Fruit fly (Drosophila melanogaster) whole organism, embryonic: ENCODE results near the gene CG45307.
A peak's percentile ranks its signal among the peaks of the same experiment; 100 is the strongest.

Experiments
- Abd-B ChIP-seq: fragments of 200-800 bp; sonication (Bioruptor generic); optimal IDR thresholded peaks from 2 replicates; lab custom pipeline; 2018; ENCODE audit warnings: missing biosample characterization, mild to moderate bottlenecking, missing genetic modification characterization, moderate library complexity
- Atf-2 ChIP-seq: fragments of 200-800 bp; sonication (Bioruptor generic); optimal IDR thresholded peaks from 2 replicates; lab custom pipeline; 2016; ENCODE audit warnings: missing biosample characterization, missing genetic modification characterization
- Awh ChIP-seq: fragments of 200-800 bp; sonication (Bioruptor generic); IDR thresholded peaks from 2 replicates; pipeline ENCODE4, ENCODE4 v1.3.6; 2022; ENCODE audit warnings: missing biosample characterization, missing genetic modification characterization
- Blimp-1 ChIP-seq: fragments of 200-800 bp; sonication (Bioruptor generic); optimal IDR thresholded peaks from 3 replicates; lab custom pipeline; 2018; ENCODE audit warnings: missing biosample characterization, missing genetic modification characterization, mild to moderate bottlenecking, moderate library complexity, missing genetic modification reagents
- CG10462 ChIP-seq: fragments of 200-800 bp; sonication (Bioruptor generic); optimal IDR thresholded peaks from 2 replicates; lab custom pipeline; 2016; ENCODE audit warnings: missing biosample characterization, missing genetic modification characterization
- CG11247 ChIP-seq: fragments of 200-800 bp; sonication (Bioruptor generic); IDR thresholded peaks from 2 replicates; pipeline ENCODE4 v1.3.6; 2022; ENCODE audit warnings: missing biosample characterization, missing genetic modification characterization
- CG11696 ChIP-seq: fragments of 200-800 bp; sonication (Bioruptor generic); IDR thresholded peaks from 2 replicates; pipeline ENCODE4 v1.3.6; 2022; ENCODE audit warnings: missing biosample characterization, missing genetic modification characterization
- CG12659 ChIP-seq: fragments of 200-800 bp; sonication (Bioruptor generic); optimal IDR thresholded peaks from 3 replicates; lab custom pipeline; 2017; ENCODE audit warnings: mild to moderate bottlenecking, missing biosample characterization, missing genetic modification reagents, missing genetic modification characterization
- CG12769 ChIP-seq: fragments of 200-800 bp; sonication (Bioruptor generic); optimal IDR thresholded peaks from 2 replicates; lab custom pipeline; 2019; ENCODE audit warnings: missing biosample characterization, mild to moderate bottlenecking, missing genetic modification characterization, moderate library complexity
- CG12942 ChIP-seq: fragments of 200-800 bp; sonication (Bioruptor generic); optimal IDR thresholded peaks from 3 replicates; lab custom pipeline; 2016; ENCODE audit warnings: missing biosample characterization, missing genetic modification characterization
- CG14050 ChIP-seq: fragments of 200-800 bp; sonication (Bioruptor generic); IDR thresholded peaks from 3 replicates; pipeline ENCODE4 v1.3.6; 2022; ENCODE audit warnings: missing biosample characterization, missing genetic modification characterization
- CG14441 ChIP-seq: fragments of 200-800 bp; sonication (Bioruptor generic); IDR thresholded peaks from 2 replicates; pipeline ENCODE4 v1.3.6; 2022; ENCODE audit warnings: missing biosample characterization, missing genetic modification characterization
- CG15011 ChIP-seq: fragments of 200-800 bp; sonication (Bioruptor generic); optimal IDR thresholded peaks from 3 replicates; lab custom pipeline; 2018; ENCODE audit warnings: missing biosample characterization, mild to moderate bottlenecking, missing genetic modification characterization
- CG16779 ChIP-seq: fragments of 200-800 bp; sonication (Bioruptor generic); IDR thresholded peaks from 2 replicates; pipeline ENCODE4 v1.3.6; 2022; ENCODE audit warnings: missing biosample characterization, missing genetic modification characterization
- CG30020 ChIP-seq: fragments of 200-800 bp; optimal IDR thresholded peaks from 2 replicates; lab custom pipeline; 2019; ENCODE audit warnings: missing biosample characterization, mild to moderate bottlenecking, missing genetic modification characterization, moderate library complexity
- CG3407 ChIP-seq: fragments of 200-800 bp; sonication (Bioruptor generic); optimal IDR thresholded peaks from 2 replicates; lab custom pipeline; 2018; ENCODE audit warnings: missing biosample characterization, mild to moderate bottlenecking, missing genetic modification characterization
- CG4282 ChIP-seq: fragments of 200-800 bp; sonication (Bioruptor generic); optimal IDR thresholded peaks from 2 replicates; lab custom pipeline; 2016; ENCODE audit warnings: missing biosample characterization, missing genetic modification characterization
- CG4707 ChIP-seq: fragments of 200-800 bp; sonication (Bioruptor generic); optimal IDR thresholded peaks from 2 replicates; lab custom pipeline; 2018; ENCODE audit warnings: missing biosample characterization, mild to moderate bottlenecking, missing genetic modification characterization, moderate library complexity
- CG4854 ChIP-seq: fragments of 200-800 bp; sonication (Bioruptor generic); optimal IDR thresholded peaks from 2 replicates; lab custom pipeline; 2016; ENCODE audit warnings: missing biosample characterization, missing genetic modification characterization, inconsistent platforms
- CG7839 ChIP-seq: fragments of 200-800 bp; sonication (Bioruptor generic); optimal IDR thresholded peaks from 3 replicates; lab custom pipeline; 2018; ENCODE audit warnings: missing biosample characterization, mild to moderate bottlenecking, missing genetic modification characterization, moderate library complexity
- CG7928 ChIP-seq: fragments of 200-800 bp; sonication (Bioruptor generic); optimal IDR thresholded peaks from 2 replicates; lab custom pipeline; 2017; ENCODE audit warnings: missing biosample characterization, mild to moderate bottlenecking, missing genetic modification characterization
- CG7963 ChIP-seq: fragments of 200-800 bp; sonication (Bioruptor generic); IDR thresholded peaks from 3 replicates; pipeline ENCODE4 v1.3.6; 2022; ENCODE audit warnings: missing biosample characterization, missing genetic modification characterization; ENCODE audit not compliant: partially characterized antibody
- CG8281 ChIP-seq: fragments of 200-800 bp; sonication (Bioruptor generic); optimal IDR thresholded peaks from 2 replicates; lab custom pipeline; 2018; ENCODE audit warnings: missing biosample characterization, mild to moderate bottlenecking, missing genetic modification characterization, moderate library complexity
- D19B ChIP-seq: fragments of 200-800 bp; sonication (Bioruptor generic); optimal IDR thresholded peaks from 2 replicates; lab custom pipeline; 2017; ENCODE audit warnings: missing biosample characterization, mild to moderate bottlenecking, missing genetic modification characterization
- ERR ChIP-seq: fragments of 200-800 bp; sonication (Bioruptor generic); optimal IDR thresholded peaks from 2 replicates; lab custom pipeline; 2016; ENCODE audit warnings: missing biosample characterization, missing genetic modification characterization
- Ets65A ChIP-seq: fragments of 200-800 bp; sonication (Bioruptor generic); peaks from one replicate; lab custom pipeline; 2016; ENCODE audit warnings: missing biosample characterization, missing genetic modification characterization
- H15 ChIP-seq: fragments of 200-800 bp; sonication (Bioruptor generic); IDR thresholded peaks from 3 replicates; pipeline ENCODE4 v1.3.6; 2022; ENCODE audit warnings: missing biosample characterization, missing genetic modification characterization
- HLH3B ChIP-seq: fragments of 200-800 bp; sonication (Bioruptor generic); IDR thresholded peaks from 2 replicates; pipeline ENCODE4 v1.3.6; 2022; ENCODE audit warnings: missing biosample characterization, missing genetic modification characterization
- Hey ChIP-seq: fragments of 200-800 bp; sonication (Bioruptor generic); optimal IDR thresholded peaks from 3 replicates; lab custom pipeline; 2018; ENCODE audit warnings: missing biosample characterization, mild to moderate bottlenecking, missing genetic modification characterization
- NK7.1 ChIP-seq: fragments of 200-800 bp; sonication (Bioruptor generic); optimal IDR thresholded peaks from 3 replicates; lab custom pipeline; 2016; ENCODE audit warnings: missing biosample characterization, missing genetic modification characterization
- Nf-YA ChIP-seq: fragments of 200-800 bp; sonication (Bioruptor generic); IDR thresholded peaks from 2 replicates; pipeline ENCODE4 v1.3.6; 2022; ENCODE audit warnings: missing biosample characterization, missing genetic modification characterization
- Sox102F ChIP-seq: fragments of 200-800 bp; sonication (Bioruptor generic); optimal IDR thresholded peaks from 2 replicates; lab custom pipeline; 2018; ENCODE audit warnings: missing biosample characterization, mild to moderate bottlenecking, missing genetic modification characterization, moderate library complexity
- Sry-β ChIP-seq: fragments of 200-800 bp; sonication (Bioruptor generic); optimal IDR thresholded peaks from 2 replicates; lab custom pipeline; 2018; ENCODE audit warnings: missing biosample characterization, mild to moderate bottlenecking, missing genetic modification characterization, moderate library complexity
- az2 ChIP-seq: fragments of 200-800 bp; sonication (Bioruptor generic); optimal IDR thresholded peaks from 3 replicates; lab custom pipeline; 2016; ENCODE audit warnings: missing biosample characterization, missing genetic modification characterization
- chm ChIP-seq: fragments of 200-800 bp; sonication (Bioruptor generic); IDR thresholded peaks from 2 replicates; pipeline ENCODE4 v1.3.6; 2022; ENCODE audit warnings: missing biosample characterization, missing genetic modification characterization
- cwo ChIP-seq: fragments of 200-800 bp; sonication (Bioruptor generic); optimal IDR thresholded peaks from 3 replicates; lab custom pipeline; 2017; ENCODE audit warnings: missing biosample characterization, missing genetic modification characterization, mild to moderate bottlenecking, moderate library complexity, missing genetic modification reagents
- dan ChIP-seq: fragments of 200-800 bp; sonication (Bioruptor generic); IDR thresholded peaks from 2 replicates; pipeline ENCODE4 v1.3.6; 2022; ENCODE audit warnings: missing biosample characterization, missing genetic modification characterization
- danr ChIP-seq: fragments of 200-800 bp; sonication (Bioruptor generic); IDR thresholded peaks from 2 replicates; pipeline ENCODE4 v1.3.6; 2022; ENCODE audit warnings: missing biosample characterization, missing genetic modification characterization
- esg ChIP-seq: fragments of 200-800 bp; sonication (Bioruptor generic); conservative IDR thresholded peaks from 2 replicates; pipeline ENCODE4 v1.3.6; 2022; ENCODE audit warnings: missing biosample characterization, missing genetic modification characterization
- ind ChIP-seq: fragments of 200-800 bp; sonication (Bioruptor generic); optimal IDR thresholded peaks from 3 replicates; lab custom pipeline; 2016; ENCODE audit warnings: missing biosample characterization, missing genetic modification characterization
- jigr1 ChIP-seq: fragments of 200-800 bp; sonication (Bioruptor generic); IDR thresholded peaks from 3 replicates; pipeline ENCODE4 v1.3.6; 2022; ENCODE audit warnings: missing biosample characterization, missing genetic modification characterization
- jing ChIP-seq: fragments of 200-800 bp; sonication (Bioruptor generic); optimal IDR thresholded peaks from 2 replicates; lab custom pipeline; 2018; ENCODE audit warnings: missing biosample characterization, mild to moderate bottlenecking, missing genetic modification characterization
- lab ChIP-seq: fragments of 200-800 bp; sonication (Bioruptor generic); optimal IDR thresholded peaks from 3 replicates; lab custom pipeline; 2017; ENCODE audit warnings: missing biosample characterization, missing genetic modification characterization, mild to moderate bottlenecking, moderate library complexity, missing genetic modification reagents
- nau ChIP-seq: fragments of 200-800 bp; sonication (Bioruptor generic); optimal IDR thresholded peaks from 3 replicates; lab custom pipeline; 2017; ENCODE audit warnings: missing biosample characterization, mild to moderate bottlenecking, missing genetic modification characterization, missing genetic modification reagents
- oc ChIP-seq: fragments of 200-800 bp; sonication (Bioruptor generic); optimal IDR thresholded peaks from 2 replicates; lab custom pipeline; 2018; ENCODE audit warnings: missing biosample characterization, mild to moderate bottlenecking, missing genetic modification characterization, moderate library complexity
- p53 ChIP-seq: fragments of 200-800 bp; sonication (Bioruptor generic); optimal IDR thresholded peaks from 2 replicates; lab custom pipeline; 2016; ENCODE audit warnings: missing biosample characterization, missing genetic modification characterization
- stwl ChIP-seq: fragments of 200-800 bp; sonication (Bioruptor generic); optimal IDR thresholded peaks from 3 replicates; lab custom pipeline; 2018; ENCODE audit warnings: missing biosample characterization, mild to moderate bottlenecking, missing genetic modification characterization, moderate library complexity
- tgo ChIP-seq: fragments of 200-800 bp; sonication (Bioruptor generic); IDR thresholded peaks from 3 replicates; pipeline ENCODE4 v1.3.6; 2022; ENCODE audit warnings: missing biosample characterization, missing genetic modification characterization
- trh ChIP-seq: fragments of 200-800 bp; sonication (Bioruptor generic); optimal IDR thresholded peaks from 2 replicates; lab custom pipeline; 2016; ENCODE audit warnings: missing biosample characterization, missing genetic modification characterization

CG45307 gene

dm6 chr2L:8732702-8733101, 19.2 kb downstream of the CG45307 start (continued):
- no peak for TF ChIP-seq CG12942 (GFP tag; lab: Kevin White, UChicago)
- no peak for TF ChIP-seq CG15011 (GFP tag; lab: Kevin White, UChicago)
- TF ChIP-seq esg: peak; percentile 25; the same call in 1 of the 2 replicates
- no peak for TF ChIP-seq CG14050 (GFP tag; lab: Robert Waterston, UW)
- TF ChIP-seq CG7839 (tag; lab: Kevin White, UChicago): peak; percentile 18
- peak; percentile 1 for TF ChIP-seq az2 (GFP tag; lab: Kevin White, UChicago)
- no peak for TF ChIP-seq CG4282 (GFP tag; lab: Kevin White, UChicago)
- no peak for TF ChIP-seq Atf-2
- TF ChIP-seq Abd-B: peak; percentile 53
- no peak for TF ChIP-seq ERR (GFP tag; lab: Kevin White, UChicago)
- peak; percentile 72 for TF ChIP-seq H15
- TF ChIP-seq CG12659 (GFP tag; lab: Kevin White, UChicago): peak; percentile 9
- TF ChIP-seq cwo (GFP tag; lab: Kevin White, UChicago): peak; percentile 14
- no peak for TF ChIP-seq Hey (tag; lab: Kevin White, UChicago)
- no peak for TF ChIP-seq CG11696 (GFP tag; lab: Robert Waterston, UW)
- TF ChIP-seq nau (GFP tag; lab: Kevin White, UChicago): no peak
- no peak for TF ChIP-seq CG4707 (GFP tag; lab: Kevin White, UChicago)
- TF ChIP-seq CG14441 (GFP tag; lab: Robert Waterston, UW): peak; percentile 62; the same call in 1 of the 2 replicates
- TF ChIP-seq Blimp-1 (GFP tag; lab: Kevin White, UChicago): peak; percentile 21
- TF ChIP-seq D19B (GFP tag; lab: Kevin White, UChicago): peak; percentile 74
- TF ChIP-seq CG3407 (GFP tag; lab: Kevin White, UChicago): no peak
- no peak for TF ChIP-seq CG7963
- TF ChIP-seq HLH3B (GFP tag; lab: Robert Waterston, UW): peak; percentile 61; the same call in 1 of the 2 replicates
- no peak for TF ChIP-seq CG30020 (tag; lab: Kevin White, UChicago)
- TF ChIP-seq jing (GFP tag; lab: Kevin White, UChicago): no peak
- TF ChIP-seq trh: peak; percentile 18
- peak; percentile 69 for TF ChIP-seq CG12769
- TF ChIP-seq stwl (tag; lab: Kevin White, UChicago): no peak
- peak; percentile 52; the same call in 1 of the 2 replicates for TF ChIP-seq chm (GFP tag; lab: Robert Waterston, UW)
- TF ChIP-seq Sry-β (GFP tag; lab: Kevin White, UChicago): no peak
- 0 out of 2 replicates have a peak, but pooled peaks have one; percentile 31 for TF ChIP-seq danr (GFP tag; lab: Robert Waterston, UW)
- peak; percentile 62 for TF ChIP-seq Sox102F (GFP tag; lab: Kevin White, UChicago)
- peak; percentile 32 for TF ChIP-seq ind (GFP tag; lab: Kevin White, UChicago)
- TF ChIP-seq jigr1: no peak
- peak; percentile 33; the same call in 1 of the 2 replicates for TF ChIP-seq Nf-YA (GFP tag; lab: Robert Waterston, UW)
- no peak for TF ChIP-seq CG10462 (GFP tag; lab: Kevin White, UChicago)
- no peak for TF ChIP-seq CG11247 (GFP tag; lab: Robert Waterston, UW)
- no peak for TF ChIP-seq CG4854 (GFP tag; lab: Kevin White, UChicago)
- TF ChIP-seq tgo: peak; percentile 36; the same call in 2 of the 3 replicates

dm6 chr2L:8721028-8721427, 30.9 kb downstream of the CG45307 start:
- no peak for TF ChIP-seq CG7928 (GFP tag; lab: Kevin White, UChicago)
- TF ChIP-seq Awh (GFP tag; lab: Robert Waterston, UW): no peak
- no peak for TF ChIP-seq p53 (GFP tag; lab: Kevin White, UChicago)
- peak; percentile 25 for TF ChIP-seq lab (GFP tag; lab: Kevin White, UChicago)
- 0 out of 2 replicates have a peak, but pooled peaks have one; percentile 14 for TF ChIP-seq CG16779 (GFP tag; lab: Robert Waterston, UW)
- peak; percentile 88 for TF ChIP-seq Ets65A (GFP tag; lab: Kevin White, UChicago)
- no peak for TF ChIP-seq stwl (tag; lab: Kevin White, UChicago)
- TF ChIP-seq dan (GFP tag; lab: Robert Waterston, UW): no peak
- peak; percentile 96 for TF ChIP-seq CG8281 (tag; lab: Kevin White, UChicago)
- no peak for TF ChIP-seq NK7.1 (GFP tag; lab: Kevin White, UChicago)
- TF ChIP-seq oc (tag; lab: Kevin White, UChicago): no peak
